Fruit fly (Drosophila melanogaster) whole organism: ENCODE results near the gene Patr-1.

Source experiments
- CG8478 ChIP-seq: fragments of >200 bp; optimal IDR thresholded peaks from 2 replicates; lab custom pipeline; 2018; ENCODE audit warnings: inconsistent platforms
- Dll ChIP-seq: fragments of >200 bp; optimal IDR thresholded peaks from 2 replicates; lab custom pipeline; 2017
- EcR ChIP-seq, 2 experiments: fragments of >200 bp; optimal IDR thresholded peaks; 2 replicates each; lab custom pipeline; 2017; ENCODE audit warnings: missing biosample characterization in 2 of 2, missing genetic modification characterization in 2 of 2, missing genetic modification reagents in 2 of 2
- pan ChIP-seq: fragments of >200 bp; optimal IDR thresholded peaks from 2 replicates; lab custom pipeline; 2017
- psq ChIP-seq: fragments of >200 bp; optimal IDR thresholded peaks from 2 replicates; lab custom pipeline; 2017
- usp ChIP-seq: fragments of >200 bp; optimal IDR thresholded peaks from 2 replicates; lab custom pipeline; 2017; ENCODE audit warnings: missing biosample characterization, missing genetic modification characterization, mixed read lengths

dm6 chr3R:17048867-17049266 lies 5.5 kb downstream of the Patr-1 start:
- TF ChIP-seq Dll (lab: Kevin White, UChicago) (no peak), usp (no peak), pan (no peak), psq (no peak), CG8478 (no peak), EcR (GFP tag; optimal IDR thresholded peaks at IDR 0.05; lab: Kevin White, UChicago) (no peak)
